Worm (Caenorhabditis elegans) whole organism, mixed stage, embryonic: ENCODE data around the gene F47B8.13.

Source experiments
- ceh-39 ChIP-seq: fragments of 150-350 bp; optimal IDR thresholded peaks from 2 replicates; lab custom pipeline; 2014; ENCODE audit warnings: missing biosample characterization, missing genetic modification characterization
- elt-1 ChIP-seq: sonication (generic microtip); optimal IDR thresholded peaks from 2 replicates; lab custom pipeline; 2017; ENCODE audit warnings: missing genetic modification characterization, mild to moderate bottlenecking, missing compliant biosample characterization, antibody characterized with exemption, moderate library complexity, borderline replicate concordance; ENCODE audit not compliant: insufficient read depth
- lsy-2 ChIP-seq: fragments of 150-350 bp; optimal IDR thresholded peaks from 2 replicates; lab custom pipeline; 2014; ENCODE audit warnings: missing biosample characterization, missing genetic modification characterization
- mep-1 ChIP-seq: fragments of 150-350 bp; optimal IDR thresholded peaks from 2 replicates; lab custom pipeline; 2017; ENCODE audit warnings: missing biosample characterization, missing genetic modification reagents, missing genetic modification characterization, inconsistent platforms
- nhr-12 ChIP-seq: fragments of 150-350 bp; optimal IDR thresholded peaks from 2 replicates; lab custom pipeline; 2014; ENCODE audit warnings: missing biosample characterization, missing genetic modification characterization
- nhr-28 ChIP-seq: fragments of 150-350 bp; optimal IDR thresholded peaks from 2 replicates; lab custom pipeline; 2014; ENCODE audit warnings: missing biosample characterization, missing genetic modification characterization
- nhr-76 ChIP-seq: sonication (generic microtip); optimal IDR thresholded peaks from 2 replicates; lab custom pipeline; 2017; ENCODE audit warnings: missing biosample characterization, missing genetic modification characterization
- pha-4 ChIP-seq: fragments of 150-350 bp; optimal IDR thresholded peaks from 2 replicates; lab custom pipeline; 2018; ENCODE audit warnings: missing biosample characterization, missing genetic modification reagents, missing genetic modification characterization
- sem-2 ChIP-seq: fragments of 200-800 bp; sonication (Bioruptor generic); optimal IDR thresholded peaks from 2 replicates; lab custom pipeline; 2018; ENCODE audit warnings: mild to moderate bottlenecking, missing genetic modification characterization, missing compliant biosample characterization
- snpc-4 ChIP-seq: fragments of 150-350 bp; optimal IDR thresholded peaks from 2 replicates; lab custom pipeline; 2014; ENCODE audit warnings: missing biosample characterization, missing genetic modification characterization
- sptf-1 ChIP-seq: sonication (generic microtip); optimal IDR thresholded peaks from 2 replicates; lab custom pipeline; 2017; ENCODE audit warnings: mild to moderate bottlenecking, missing genetic modification characterization, moderate library complexity, missing compliant biosample characterization
- unc-62 ChIP-seq: fragments of 150-350 bp; optimal IDR thresholded peaks from 2 replicates; lab custom pipeline; 2014; ENCODE audit warnings: missing biosample characterization, missing genetic modification reagents, missing genetic modification characterization
- ztf-11 ChIP-seq: fragments of 150-350 bp; optimal IDR thresholded peaks from 2 replicates; lab custom pipeline; 2014; ENCODE audit warnings: missing biosample characterization, missing genetic modification characterization

ce11 chrV:14270729-14271128, 48.8 kb downstream of the F47B8.13 start, which contains the start of gene F40G12.5:
- TF ChIP-seq ztf-11 (no peak), nhr-76 (tag; lab: Kevin White, UChicago) (no peak), elt-1 (tag; lab: Kevin White, UChicago) (no peak), unc-62 (GFP tag; lab: Kevin White, UChicago) (no peak), sptf-1 (no peak), snpc-4 (tag; lab: Kevin White, UChicago) (no peak), ceh-39 (no peak), mep-1 (tag; lab: Kevin White, UChicago) (no peak), nhr-28 (tag; lab: Kevin White, UChicago) (no peak), pha-4 (tag; lab: Kevin White, UChicago) (no peak), nhr-12 (tag; lab: Kevin White, UChicago) (no peak), sem-2 (GFP tag; lab: Kevin White, UChicago) (no peak), lsy-2 (tag; lab: Kevin White, UChicago) (no peak)
